Fruit fly (Drosophila melanogaster) whole organism, embryonic: ENCODE data around the gene mas.

Experiments
- CG10147 ChIP-seq: fragments of 200-800 bp; sonication (Bioruptor generic); optimal IDR thresholded peaks from 2 replicates; lab custom pipeline; 2019; ENCODE audit warnings: missing biosample characterization, mild to moderate bottlenecking, missing genetic modification characterization, moderate library complexity
- CG10462 ChIP-seq: fragments of 200-800 bp; sonication (Bioruptor generic); optimal IDR thresholded peaks from 2 replicates; lab custom pipeline; 2016; ENCODE audit warnings: missing biosample characterization, missing genetic modification characterization
- CG17829 ChIP-seq: fragments of 200-800 bp; optimal IDR thresholded peaks from 2 replicates; lab custom pipeline; 2019; ENCODE audit warnings: missing biosample characterization, mild to moderate bottlenecking, missing genetic modification characterization, moderate library complexity
- CG3281 ChIP-seq: fragments of 200-800 bp; sonication (Bioruptor generic); optimal IDR thresholded peaks from 3 replicates; lab custom pipeline; 2017; ENCODE audit warnings: missing biosample characterization, mild to moderate bottlenecking, missing genetic modification characterization
- CG3726 ChIP-seq: fragments of 200-800 bp; sonication (Bioruptor generic); IDR thresholded peaks from 3 replicates; pipeline ENCODE4, ENCODE4 v1.3.6; 2022; ENCODE audit warnings: missing biosample characterization, missing genetic modification characterization
- CG6689 ChIP-seq: fragments of 200-800 bp; sonication (Bioruptor generic); IDR thresholded peaks from 2 replicates; pipeline ENCODE4 v1.3.6; 2022; ENCODE audit warnings: missing biosample characterization, missing genetic modification characterization
- CG9932 ChIP-seq: fragments of 200-800 bp; sonication (Bioruptor generic); IDR thresholded peaks from 2 replicates; pipeline ENCODE4 v1.3.6; 2022; ENCODE audit warnings: missing biosample characterization, missing genetic modification characterization
- Sox100B ChIP-seq: fragments of 200-800 bp; sonication (Bioruptor generic); optimal IDR thresholded peaks from 3 replicates; lab custom pipeline; 2018; ENCODE audit warnings: missing biosample characterization, mild to moderate bottlenecking, missing genetic modification characterization
- dmrt11E ChIP-seq: fragments of 200-800 bp; sonication (Bioruptor generic); optimal IDR thresholded peaks from 3 replicates; lab custom pipeline; 2018; ENCODE audit warnings: missing biosample characterization, mild to moderate bottlenecking, missing genetic modification characterization, moderate library complexity
- dmrt99B ChIP-seq: fragments of 200-800 bp; sonication (Bioruptor generic); optimal IDR thresholded peaks from 2 replicates; lab custom pipeline; 2018; ENCODE audit warnings: missing biosample characterization, mild to moderate bottlenecking, missing genetic modification characterization, moderate library complexity
- fd3F ChIP-seq: fragments of 200-800 bp; sonication (Bioruptor generic); optimal IDR thresholded peaks from 2 replicates; lab custom pipeline; 2018; ENCODE audit warnings: missing biosample characterization, mild to moderate bottlenecking, missing genetic modification characterization, moderate library complexity
- gfzf ChIP-seq: fragments of 200-800 bp; sonication (Bioruptor generic); optimal IDR thresholded peaks from 2 replicates; lab custom pipeline; 2016; ENCODE audit warnings: missing biosample characterization, mild to moderate bottlenecking, missing genetic modification characterization, moderate library complexity
- lilli ChIP-seq: fragments of 200-800 bp; sonication (Bioruptor generic); optimal IDR thresholded peaks from 3 replicates; lab custom pipeline; 2016; ENCODE audit warnings: missing biosample characterization, missing genetic modification characterization
- z ChIP-seq: fragments of 200-800 bp; sonication (Bioruptor generic); IDR thresholded peaks from 3 replicates; pipeline ENCODE4 v1.3.6; 2022; ENCODE audit warnings: missing biosample characterization, missing genetic modification characterization

dm6 chr3L:4116490-4117367, 50.5 kb downstream of the mas start:
- TF ChIP-seq CG10462 (GFP tag; lab: Kevin White, UChicago) (no peak), CG3281 (GFP tag; lab: Kevin White, UChicago) (no peak), dmrt99B (tag; lab: Kevin White, UChicago) (no peak), CG17829 (tag; lab: Kevin White, UChicago) (no peak), fd3F (GFP tag; lab: Kevin White, UChicago) (no peak), gfzf (GFP tag; lab: Kevin White, UChicago) (no peak), lilli (GFP tag; lab: Kevin White, UChicago) (no peak), CG6689 (GFP tag; lab: Robert Waterston, UW) (no peak), Sox100B (no peak), CG10147 (GFP tag; lab: Kevin White, UChicago) (no peak), dmrt11E (tag; lab: Kevin White, UChicago) (no peak), z (GFP tag; lab: Robert Waterston, UW) (no peak), CG9932 (no peak), CG3726 (GFP tag; lab: Robert Waterston, UW) (no peak)
